Fruit fly (Drosophila melanogaster) whole organism, embryonic: ENCODE measurements around the gene CG18661.
A peak's percentile ranks its signal among the peaks of the same experiment; 100 is the strongest.

Experiments
- Antp ChIP-seq: fragments of 200-800 bp; sonication (Bioruptor generic); optimal IDR thresholded peaks from 3 replicates; lab custom pipeline; 2016; ENCODE audit warnings: missing biosample characterization, missing genetic modification characterization
- CG10321 ChIP-seq: fragments of 200-800 bp; sonication (Bioruptor generic); IDR thresholded peaks from 2 replicates; pipeline ENCODE4 v1.3.6; 2022; ENCODE audit warnings: missing biosample characterization, missing genetic modification characterization
- CG12744 ChIP-seq: fragments of 200-800 bp; sonication (Bioruptor generic); optimal IDR thresholded peaks from 2 replicates; lab custom pipeline; 2016; ENCODE audit warnings: missing biosample characterization, missing genetic modification characterization
- CG13287 ChIP-seq: fragments of 200-800 bp; sonication (Bioruptor generic); IDR thresholded peaks from 2 replicates; pipeline ENCODE4 v1.3.6; 2022; ENCODE audit warnings: missing biosample characterization, missing genetic modification characterization; ENCODE audit not compliant: partially characterized antibody
- CG14050 ChIP-seq: fragments of 200-800 bp; sonication (Bioruptor generic); IDR thresholded peaks from 3 replicates; pipeline ENCODE4 v1.3.6; 2022; ENCODE audit warnings: missing biosample characterization, missing genetic modification characterization
- CG15073 ChIP-seq: fragments of 200-800 bp; sonication (Bioruptor generic); optimal IDR thresholded peaks from 2 replicates; lab custom pipeline; 2016; ENCODE audit warnings: missing biosample characterization, missing genetic modification characterization
- CG15479 ChIP-seq: fragments of 200-800 bp; sonication (Bioruptor generic); optimal IDR thresholded peaks from 3 replicates; lab custom pipeline; 2019; ENCODE audit warnings: missing biosample characterization, mild to moderate bottlenecking, missing genetic modification characterization, moderate library complexity
- CG18262 ChIP-seq: fragments of 200-800 bp; optimal IDR thresholded peaks from 3 replicates; lab custom pipeline; 2019; ENCODE audit warnings: missing biosample characterization, mild to moderate bottlenecking, missing genetic modification characterization, moderate library complexity
- CG2116 ChIP-seq: fragments of 200-800 bp; sonication (Bioruptor generic); optimal IDR thresholded peaks from 3 replicates; lab custom pipeline; 2018; ENCODE audit warnings: missing biosample characterization, mild to moderate bottlenecking, missing genetic modification characterization
- CG3726 ChIP-seq: fragments of 200-800 bp; sonication (Bioruptor generic); IDR thresholded peaks from 3 replicates; pipeline ENCODE4, ENCODE4 v1.3.6; 2022; ENCODE audit warnings: missing biosample characterization, missing genetic modification characterization
- CG6254 ChIP-seq: fragments of 200-800 bp; sonication (Bioruptor generic); optimal IDR thresholded peaks from 3 replicates; lab custom pipeline; 2017; ENCODE audit warnings: mild to moderate bottlenecking, missing biosample characterization, missing genetic modification reagents, missing genetic modification characterization
- CG7372 ChIP-seq: fragments of 200-800 bp; sonication (Bioruptor generic); IDR thresholded peaks from 2 replicates; pipeline ENCODE4 v1.3.6; 2022; ENCODE audit warnings: missing biosample characterization, missing genetic modification characterization
- CG8290 ChIP-seq, 3 experiments: fragments of 200-800 bp; sonication (Bioruptor generic); optimal IDR thresholded peaks; 2 replicates each; lab custom pipeline; 2016 to 2019; ENCODE audit warnings: missing biosample characterization in 3 of 3, missing genetic modification characterization in 3 of 3, mild to moderate bottlenecking in 2 of 3, moderate library complexity in 1 of 3
- CG8944 ChIP-seq: fragments of 200-800 bp; sonication (Bioruptor generic); optimal IDR thresholded peaks from 3 replicates; lab custom pipeline; 2016; ENCODE audit warnings: missing biosample characterization, missing genetic modification characterization
- CG9932 ChIP-seq: fragments of 200-800 bp; sonication (Bioruptor generic); IDR thresholded peaks from 2 replicates; pipeline ENCODE4 v1.3.6; 2022; ENCODE audit warnings: missing biosample characterization, missing genetic modification characterization
- D19B ChIP-seq: fragments of 200-800 bp; sonication (Bioruptor generic); optimal IDR thresholded peaks from 2 replicates; lab custom pipeline; 2017; ENCODE audit warnings: missing biosample characterization, mild to moderate bottlenecking, missing genetic modification characterization
- Dp ChIP-seq: fragments of 200-800 bp; sonication (Bioruptor generic); optimal IDR thresholded peaks from 2 replicates; lab custom pipeline; 2018; ENCODE audit warnings: missing biosample characterization, mild to moderate bottlenecking, missing genetic modification characterization, moderate library complexity
- Ets97D ChIP-seq: fragments of 200-800 bp; sonication (Bioruptor generic); optimal IDR thresholded peaks from 3 replicates; lab custom pipeline; 2016; ENCODE audit warnings: missing biosample characterization, missing genetic modification characterization
- Fer1 ChIP-seq: fragments of 200-800 bp; sonication (Bioruptor generic); optimal IDR thresholded peaks from 2 replicates; lab custom pipeline; 2017; ENCODE audit warnings: missing biosample characterization, mild to moderate bottlenecking, missing genetic modification characterization
- Fer3 ChIP-seq: fragments of 200-800 bp; sonication (Bioruptor generic); optimal IDR thresholded peaks from 2 replicates; lab custom pipeline; 2018; ENCODE audit warnings: missing biosample characterization, mild to moderate bottlenecking, missing genetic modification characterization, moderate library complexity
- H15 ChIP-seq: fragments of 200-800 bp; sonication (Bioruptor generic); IDR thresholded peaks from 3 replicates; pipeline ENCODE4 v1.3.6; 2022; ENCODE audit warnings: missing biosample characterization, missing genetic modification characterization
- Hand ChIP-seq: fragments of 200-800 bp; sonication (Bioruptor generic); optimal IDR thresholded peaks from 2 replicates; lab custom pipeline; 2017; ENCODE audit warnings: mild to moderate bottlenecking, missing biosample characterization, missing genetic modification reagents, missing genetic modification characterization
- HmgZ ChIP-seq: fragments of 200-800 bp; sonication (Bioruptor generic); optimal IDR thresholded peaks from 2 replicates; lab custom pipeline; 2018; ENCODE audit warnings: missing biosample characterization, mild to moderate bottlenecking, missing genetic modification characterization
- Hr51 ChIP-seq, 2 experiments: fragments of 200-800 bp; sonication (Bioruptor generic); optimal IDR thresholded peaks; 2 replicates in 1 of 2; 3 replicates in 1 of 2; lab custom pipeline; 2016 to 2018; ENCODE audit warnings: missing biosample characterization in 2 of 2, missing genetic modification characterization in 2 of 2, mild to moderate bottlenecking in 1 of 2, moderate library complexity in 1 of 2
- Max ChIP-seq: fragments of 200-800 bp; sonication (Bioruptor generic); optimal IDR thresholded peaks from 2 replicates; lab custom pipeline; 2016; ENCODE audit warnings: missing biosample characterization, mild to moderate bottlenecking, missing genetic modification characterization
- Neu2 ChIP-seq: fragments of 200-800 bp; sonication (Bioruptor generic); optimal IDR thresholded peaks from 3 replicates; lab custom pipeline; 2016; ENCODE audit warnings: missing biosample characterization, missing genetic modification characterization, borderline replicate concordance
- NfI ChIP-seq: fragments of 200-800 bp; sonication (Bioruptor generic); optimal IDR thresholded peaks from 3 replicates; lab custom pipeline; 2018; ENCODE audit warnings: missing biosample characterization, mild to moderate bottlenecking, missing genetic modification characterization, moderate library complexity
- Oaz ChIP-seq: fragments of 200-800 bp; sonication (Bioruptor generic); IDR thresholded peaks from 2 replicates; pipeline ENCODE4 v1.3.6; 2022; ENCODE audit warnings: missing biosample characterization, missing genetic modification characterization
- Opbp ChIP-seq: fragments of 200-800 bp; sonication (Bioruptor generic); IDR thresholded peaks from 3 replicates; pipeline ENCODE4 v1.3.6; 2022; ENCODE audit warnings: missing biosample characterization, missing genetic modification characterization; ENCODE audit not compliant: partially characterized antibody
- Pdp1 ChIP-seq, 2 experiments: fragments of 200-800 bp; sonication (Bioruptor generic); optimal IDR thresholded peaks; 3 replicates each; lab custom pipeline; 2016; ENCODE audit warnings: missing biosample characterization in 2 of 2, missing genetic modification characterization in 2 of 2, mild to moderate bottlenecking in 1 of 2, moderate library complexity in 1 of 2
- ab ChIP-seq: fragments of 200-800 bp; sonication (Bioruptor generic); optimal IDR thresholded peaks from 2 replicates; lab custom pipeline; 2016; ENCODE audit warnings: missing biosample characterization, missing genetic modification characterization
- ara ChIP-seq: fragments of 200-800 bp; sonication (Bioruptor generic); IDR thresholded peaks from 2 replicates; pipeline ENCODE4 v1.3.6; 2022; ENCODE audit warnings: missing biosample characterization, missing genetic modification characterization
- bcd ChIP-seq: fragments of 200-800 bp; sonication (Bioruptor generic); optimal IDR thresholded peaks from 2 replicates; lab custom pipeline; 2017; ENCODE audit warnings: missing biosample characterization, mild to moderate bottlenecking, missing genetic modification characterization
- btn ChIP-seq: fragments of 200-800 bp; sonication (Bioruptor generic); optimal IDR thresholded peaks from 2 replicates; lab custom pipeline; 2016; ENCODE audit warnings: missing biosample characterization, missing genetic modification characterization
- chif ChIP-seq, 2 experiments: fragments of 200-800 bp; sonication (Bioruptor generic); optimal IDR thresholded peaks; 3 replicates each; lab custom pipeline; 2016; ENCODE audit warnings: missing biosample characterization in 2 of 2, missing genetic modification characterization in 2 of 2
- crc ChIP-seq: fragments of 200-800 bp; sonication (Bioruptor generic); optimal IDR thresholded peaks from 2 replicates; lab custom pipeline; 2016; ENCODE audit warnings: missing biosample characterization, missing genetic modification characterization
- crp ChIP-seq, 2 experiments: fragments of 200-800 bp; sonication (Bioruptor generic); optimal IDR thresholded peaks; 2 replicates in 1 of 2; 3 replicates in 1 of 2; lab custom pipeline; 2017; ENCODE audit warnings: missing biosample characterization in 2 of 2, missing genetic modification characterization in 2 of 2, mild to moderate bottlenecking in 1 of 2, moderate library complexity in 1 of 2
- dpn ChIP-seq, 2 experiments: fragments of 200-800 bp; sonication (Bioruptor generic); optimal IDR thresholded peaks; 3 replicates each; lab custom pipeline; 2016; ENCODE audit warnings: missing biosample characterization in 2 of 2, missing genetic modification characterization in 2 of 2
- eve ChIP-seq, 2 experiments: fragments of >200 bp; optimal IDR thresholded peaks; 2 replicates each; lab custom pipeline; 2017; ENCODE audit warnings: missing biosample characterization in 2 of 2, missing genetic modification characterization in 2 of 2
- gcm2 ChIP-seq: fragments of 200-800 bp; sonication (Bioruptor generic); optimal IDR thresholded peaks from 2 replicates; lab custom pipeline; 2016; ENCODE audit warnings: missing biosample characterization, missing genetic modification characterization
- h ChIP-seq: fragments of >200 bp; optimal IDR thresholded peaks from 2 replicates; lab custom pipeline; 2017
- jigr1 ChIP-seq: fragments of 200-800 bp; sonication (Bioruptor generic); IDR thresholded peaks from 3 replicates; pipeline ENCODE4 v1.3.6; 2022; ENCODE audit warnings: missing biosample characterization, missing genetic modification characterization
- lov ChIP-seq, 2 experiments: fragments of 200-800 bp in 1 of 2; fragments of >200 bp in 1 of 2; sonication (Bioruptor generic) in 1 of 2; IDR thresholded peaks in 1 of 2; optimal IDR thresholded peaks in 1 of 2; 2 replicates in 1 of 2; 3 replicates in 1 of 2; pipeline versions ENCODE4 v1.3.6 to Lab custom; 2017 to 2022; ENCODE audit warnings: missing biosample characterization in 1 of 2, missing genetic modification characterization in 1 of 2
- mam ChIP-seq: fragments of 200-800 bp; sonication (Bioruptor generic); optimal IDR thresholded peaks from 3 replicates; lab custom pipeline; 2016; ENCODE audit warnings: missing biosample characterization, missing genetic modification characterization
- pum ChIP-seq: fragments of 200-800 bp; sonication (Bioruptor generic); optimal IDR thresholded peaks from 2 replicates; lab custom pipeline; 2016; ENCODE audit warnings: missing biosample characterization, missing genetic modification characterization
- sob ChIP-seq: fragments of 200-800 bp; sonication (Bioruptor generic); IDR thresholded peaks from 2 replicates; pipeline ENCODE4 v1.3.6; 2022; ENCODE audit warnings: missing biosample characterization, missing genetic modification characterization
- tap ChIP-seq: fragments of 200-800 bp; optimal IDR thresholded peaks from 3 replicates; lab custom pipeline; 2019; ENCODE audit warnings: missing biosample characterization, mild to moderate bottlenecking, missing genetic modification characterization, moderate library complexity
- z ChIP-seq: fragments of 200-800 bp; sonication (Bioruptor generic); IDR thresholded peaks from 3 replicates; pipeline ENCODE4 v1.3.6; 2022; ENCODE audit warnings: missing biosample characterization, missing genetic modification characterization
- zfh2 ChIP-seq: fragments of 200-800 bp; sonication (Bioruptor generic); optimal IDR thresholded peaks from 2 replicates; lab custom pipeline; 2016; ENCODE audit warnings: missing biosample characterization, missing genetic modification characterization

Gene CG18661

DNA sequence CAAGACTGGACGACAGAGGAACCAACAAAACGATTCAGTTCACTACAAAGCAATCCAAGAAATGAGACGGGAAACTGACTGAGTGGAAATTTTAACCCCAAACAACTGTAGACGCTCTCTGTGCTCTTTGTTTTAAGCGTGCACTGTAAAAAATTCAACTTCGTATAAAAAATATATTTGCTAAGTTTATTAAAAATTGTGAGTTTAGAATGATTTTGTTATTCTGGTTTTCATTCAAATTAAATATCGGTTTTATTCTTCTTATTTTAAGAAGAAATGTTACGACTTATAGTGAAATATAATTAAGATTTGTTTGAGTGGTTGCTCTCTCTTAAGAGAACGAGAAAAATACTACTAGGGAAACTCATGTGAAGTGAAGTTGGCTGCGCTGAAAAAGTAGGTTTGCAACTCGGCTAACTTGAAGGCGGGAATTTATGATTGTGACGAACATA, 39.3 kb upstream of the CG18661 start (continued):
- TF ChIP-seq CG8290 (GFP tag; optimal IDR thresholded peaks at IDR 0.05; lab: Kevin White, UChicago): peak; percentile 97
- peak; percentile 74 to 89 for TF ChIP-seq CG8290 (tag; optimal IDR thresholded peaks at IDR 0.05; lab: Kevin White, UChicago)
- peak in 1 of 2 experiments; percentile 93 for TF ChIP-seq eve (GFP tag; optimal IDR thresholded peaks at IDR 0.05; lab: Kevin White, UChicago)
- peak; percentile 87 for TF ChIP-seq tap (tag; lab: Kevin White, UChicago)
- TF ChIP-seq lov (optimal IDR thresholded peaks at IDR 0.05; lab: Kevin White, UChicago): no peak
- peak; percentile 97; the same call in 2 of the 3 replicates for TF ChIP-seq lov (GFP tag; IDR thresholded peaks at IDR 0.05; lab: Robert Waterston, UW)
- TF ChIP-seq CG9932: peak; percentile 96
- TF ChIP-seq gcm2: peak; percentile 96
- peak; percentile 92 for TF ChIP-seq z (GFP tag; lab: Robert Waterston, UW)
- TF ChIP-seq CG6254 (GFP tag; lab: Kevin White, UChicago): peak; percentile 88
- peak; percentile 100 for TF ChIP-seq Opbp (GFP tag; lab: Robert Waterston, UW)
- peak; percentile 83 for TF ChIP-seq CG10321
- TF ChIP-seq Pdp1 (GFP tag; optimal IDR thresholded peaks at IDR 0.05; lab: Kevin White, UChicago): peak; percentile 91 to 96
- peak; percentile 97 for TF ChIP-seq CG14050 (GFP tag; lab: Robert Waterston, UW)
- TF ChIP-seq Dp (GFP tag; lab: Kevin White, UChicago): peak; percentile 94
- peak; percentile 91 for TF ChIP-seq CG7372 (GFP tag; lab: Robert Waterston, UW)
- peak; percentile 97 for TF ChIP-seq ara (GFP tag; lab: Robert Waterston, UW)
- TF ChIP-seq jigr1: peak; percentile 94
- TF ChIP-seq sob (GFP tag; lab: Robert Waterston, UW): peak; percentile 98
- peak; percentile 93 for TF ChIP-seq crc (GFP tag; lab: Kevin White, UChicago)
- peak; percentile 70 for TF ChIP-seq CG15073 (GFP tag; lab: Kevin White, UChicago)
- TF ChIP-seq crp (GFP tag; optimal IDR thresholded peaks at IDR 0.05; lab: Kevin White, UChicago): peak in 1 of 2 experiments; percentile 65
- peak; percentile 95 for TF ChIP-seq CG12744 (GFP tag; lab: Kevin White, UChicago)
- peak; percentile 96 for TF ChIP-seq Ets97D
- TF ChIP-seq Hand: peak; percentile 62
- peak; percentile 90 for TF ChIP-seq bcd
- TF ChIP-seq btn: peak; percentile 73
- TF ChIP-seq Oaz (GFP tag; lab: Robert Waterston, UW): peak; percentile 93
- peak; percentile 90 to 94 for TF ChIP-seq chif (GFP tag; optimal IDR thresholded peaks at IDR 0.05; lab: Kevin White, UChicago)
- peak; percentile 90 to 98 for TF ChIP-seq Hr51 (GFP tag; optimal IDR thresholded peaks at IDR 0.05; lab: Kevin White, UChicago)
- TF ChIP-seq NfI (GFP tag; lab: Kevin White, UChicago): peak; percentile 93
- peak; percentile 93 for TF ChIP-seq pum (GFP tag; lab: Kevin White, UChicago)
- no peak for TF ChIP-seq h
- TF ChIP-seq H15 (GFP tag; lab: Robert Waterston, UW): peak; percentile 98
- peak; percentile 97 for TF ChIP-seq CG18262 (tag; lab: Kevin White, UChicago)
- TF ChIP-seq CG2116 (GFP tag; lab: Kevin White, UChicago): peak; percentile 80
- peak; percentile 87 for TF ChIP-seq Fer1 (GFP tag; lab: Kevin White, UChicago)
- TF ChIP-seq CG3726 (GFP tag; lab: Robert Waterston, UW): peak; percentile 96
- TF ChIP-seq HmgZ: peak; percentile 91
- TF ChIP-seq Neu2 (GFP tag; lab: Kevin White, UChicago): peak; percentile 35
- peak; percentile 28 for TF ChIP-seq ab (GFP tag; lab: Kevin White, UChicago)
- peak; percentile 83 for TF ChIP-seq CG8944 (GFP tag; lab: Kevin White, UChicago)
- peak; percentile 45; the same call in 1 of the 2 replicates for TF ChIP-seq CG13287 (GFP tag; lab: Robert Waterston, UW)
- peak; percentile 96 for TF ChIP-seq mam (GFP tag; lab: Kevin White, UChicago)
- peak; percentile 86 for TF ChIP-seq Fer3 (tag; lab: Kevin White, UChicago)
- TF ChIP-seq dpn (GFP tag; optimal IDR thresholded peaks at IDR 0.05; lab: Kevin White, UChicago): peak; percentile 91 to 97
- TF ChIP-seq Antp: peak; percentile 94
- TF ChIP-seq CG15479 (GFP tag; lab: Kevin White, UChicago): peak; percentile 3
- peak; percentile 79 for TF ChIP-seq zfh2 (GFP tag; lab: Kevin White, UChicago)
- peak; percentile 82 for TF ChIP-seq Max (GFP tag; lab: Kevin White, UChicago)
- peak; percentile 56 for TF ChIP-seq D19B (GFP tag; lab: Kevin White, UChicago)
